Fruit fly (Drosophila melanogaster) whole organism, embryonic: Measurements from ENCODE around the gene GIIIspla2.
A peak's percentile ranks its signal among the peaks of the same experiment; 100 is the strongest.

Experiments
- Awh ChIP-seq: fragments of 200-800 bp; sonication (Bioruptor generic); IDR thresholded peaks from 2 replicates; pipeline ENCODE4, ENCODE4 v1.3.6; 2022; ENCODE audit warnings: missing biosample characterization, missing genetic modification characterization
- CG10366 ChIP-seq: fragments of 200-800 bp; sonication (Bioruptor generic); IDR thresholded peaks from 2 replicates; pipeline ENCODE4 v1.3.6; 2022; ENCODE audit warnings: missing biosample characterization, missing genetic modification characterization
- CG11398 ChIP-seq: fragments of 200-800 bp; sonication (Bioruptor generic); optimal IDR thresholded peaks from 2 replicates; lab custom pipeline; 2016; ENCODE audit warnings: missing biosample characterization, missing genetic modification characterization
- CG12942 ChIP-seq: fragments of 200-800 bp; sonication (Bioruptor generic); optimal IDR thresholded peaks from 3 replicates; lab custom pipeline; 2016; ENCODE audit warnings: missing biosample characterization, missing genetic modification characterization
- CG15479 ChIP-seq: fragments of 200-800 bp; sonication (Bioruptor generic); optimal IDR thresholded peaks from 3 replicates; lab custom pipeline; 2019; ENCODE audit warnings: missing biosample characterization, mild to moderate bottlenecking, missing genetic modification characterization, moderate library complexity
- CG17361 ChIP-seq: fragments of 200-800 bp; sonication (Bioruptor generic); IDR thresholded peaks from 3 replicates; pipeline ENCODE4 v1.3.6; 2022; ENCODE audit warnings: missing biosample characterization, missing genetic modification characterization
- CG2678 ChIP-seq: fragments of 200-800 bp; sonication (Bioruptor generic); optimal IDR thresholded peaks from 3 replicates; lab custom pipeline; 2019; ENCODE audit warnings: missing biosample characterization, mild to moderate bottlenecking, missing genetic modification characterization, moderate library complexity
- CG2712 ChIP-seq: fragments of 200-800 bp; optimal IDR thresholded peaks from 3 replicates; lab custom pipeline; 2019; ENCODE audit warnings: missing biosample characterization, mild to moderate bottlenecking, missing genetic modification characterization, moderate library complexity
- CG30020 ChIP-seq: fragments of 200-800 bp; optimal IDR thresholded peaks from 2 replicates; lab custom pipeline; 2019; ENCODE audit warnings: missing biosample characterization, mild to moderate bottlenecking, missing genetic modification characterization, moderate library complexity
- CG3065 ChIP-seq: fragments of 200-800 bp; sonication (Bioruptor generic); optimal IDR thresholded peaks from 2 replicates; lab custom pipeline; 2016; ENCODE audit warnings: missing biosample characterization, missing genetic modification characterization
- CG32767 ChIP-seq: fragments of 200-800 bp; sonication (Bioruptor generic); IDR thresholded peaks from 2 replicates; pipeline ENCODE4 v1.3.6; 2022; ENCODE audit warnings: missing biosample characterization, missing genetic modification characterization
- CG34422 ChIP-seq: fragments of 200-800 bp; sonication (Bioruptor generic); IDR thresholded peaks from 3 replicates; pipeline ENCODE4 v1.3.6; 2022; ENCODE audit warnings: missing biosample characterization, missing genetic modification characterization
- CG4328 ChIP-seq: fragments of 200-800 bp; sonication (Bioruptor generic); optimal IDR thresholded peaks from 3 replicates; lab custom pipeline; 2017; ENCODE audit warnings: missing biosample characterization, missing genetic modification reagents, missing genetic modification characterization
- CG4617 ChIP-seq: fragments of 200-800 bp; sonication (Bioruptor generic); optimal IDR thresholded peaks from 3 replicates; lab custom pipeline; 2016; ENCODE audit warnings: missing biosample characterization, missing genetic modification characterization, borderline replicate concordance
- CG5953 ChIP-seq: fragments of 200-800 bp; sonication (Bioruptor generic); IDR thresholded peaks from 2 replicates; pipeline ENCODE4 v1.3.6; 2022; ENCODE audit warnings: missing biosample characterization, missing genetic modification characterization
- CG6654 ChIP-seq: fragments of 200-800 bp; sonication (Bioruptor generic); optimal IDR thresholded peaks from 2 replicates; lab custom pipeline; 2017; ENCODE audit warnings: missing biosample characterization, mild to moderate bottlenecking, missing genetic modification characterization
- CG6689 ChIP-seq: fragments of 200-800 bp; sonication (Bioruptor generic); IDR thresholded peaks from 2 replicates; pipeline ENCODE4 v1.3.6; 2022; ENCODE audit warnings: missing biosample characterization, missing genetic modification characterization
- CG8388 ChIP-seq: fragments of 200-800 bp; sonication (Bioruptor generic); optimal IDR thresholded peaks from 2 replicates; lab custom pipeline; 2019; ENCODE audit warnings: missing biosample characterization, mild to moderate bottlenecking, missing genetic modification characterization, moderate library complexity
- CG8924 ChIP-seq: fragments of 200-800 bp; optimal IDR thresholded peaks from 3 replicates; lab custom pipeline; 2019; ENCODE audit warnings: missing biosample characterization, mild to moderate bottlenecking, missing genetic modification characterization, moderate library complexity
- E2f2 ChIP-seq: fragments of 200-800 bp; sonication (Bioruptor generic); IDR thresholded peaks from 2 replicates; pipeline ENCODE4 v1.3.6; 2022; ENCODE audit warnings: missing biosample characterization, missing genetic modification characterization
- Elba2 ChIP-seq: fragments of 200-800 bp; sonication (Bioruptor generic); optimal IDR thresholded peaks from 3 replicates; lab custom pipeline; 2016; ENCODE audit warnings: missing biosample characterization, missing genetic modification characterization
- Mes4 ChIP-seq: fragments of 200-800 bp; sonication (Bioruptor generic); optimal IDR thresholded peaks from 2 replicates; lab custom pipeline; 2016; ENCODE audit warnings: missing biosample characterization, missing genetic modification characterization
- Myb ChIP-seq: fragments of 200-800 bp; sonication (Bioruptor generic); optimal IDR thresholded peaks from 2 replicates; lab custom pipeline; 2016; ENCODE audit warnings: missing biosample characterization, missing genetic modification characterization
- NfI ChIP-seq: fragments of 200-800 bp; sonication (Bioruptor generic); optimal IDR thresholded peaks from 3 replicates; lab custom pipeline; 2018; ENCODE audit warnings: missing biosample characterization, mild to moderate bottlenecking, missing genetic modification characterization, moderate library complexity
- PHDP ChIP-seq: fragments of 200-800 bp; sonication (Bioruptor generic); optimal IDR thresholded peaks from 3 replicates; lab custom pipeline; 2018; ENCODE audit warnings: missing biosample characterization, mild to moderate bottlenecking, missing genetic modification characterization, moderate library complexity
- Sox100B ChIP-seq: fragments of 200-800 bp; sonication (Bioruptor generic); optimal IDR thresholded peaks from 3 replicates; lab custom pipeline; 2018; ENCODE audit warnings: missing biosample characterization, mild to moderate bottlenecking, missing genetic modification characterization
- Sry-β ChIP-seq: fragments of 200-800 bp; sonication (Bioruptor generic); optimal IDR thresholded peaks from 2 replicates; lab custom pipeline; 2018; ENCODE audit warnings: missing biosample characterization, mild to moderate bottlenecking, missing genetic modification characterization, moderate library complexity
- Xbp1 ChIP-seq: fragments of 200-800 bp; sonication (Bioruptor generic); optimal IDR thresholded peaks from 3 replicates; lab custom pipeline; 2016; ENCODE audit warnings: missing biosample characterization, mild to moderate bottlenecking, missing genetic modification characterization
- amos ChIP-seq: fragments of 200-800 bp; sonication (Bioruptor generic); IDR thresholded peaks from 2 replicates; pipeline ENCODE4 v1.3.6; 2022; ENCODE audit warnings: missing biosample characterization, missing genetic modification characterization; ENCODE audit not compliant: partially characterized antibody
- az2 ChIP-seq: fragments of 200-800 bp; sonication (Bioruptor generic); optimal IDR thresholded peaks from 3 replicates; lab custom pipeline; 2016; ENCODE audit warnings: missing biosample characterization, missing genetic modification characterization
- bbx ChIP-seq: fragments of 200-800 bp; sonication (Bioruptor generic); IDR thresholded peaks from 2 replicates; pipeline ENCODE4 v1.3.6; 2022; ENCODE audit warnings: missing biosample characterization, missing genetic modification characterization; ENCODE audit not compliant: partially characterized antibody
- br ChIP-seq: fragments of >200 bp; optimal IDR thresholded peaks from 2 replicates; lab custom pipeline; 2017
- btn ChIP-seq: fragments of 200-800 bp; sonication (Bioruptor generic); optimal IDR thresholded peaks from 2 replicates; lab custom pipeline; 2016; ENCODE audit warnings: missing biosample characterization, missing genetic modification characterization
- chinmo ChIP-seq: fragments of 200-800 bp; sonication (Bioruptor generic); IDR thresholded peaks from 4 replicates; pipeline ENCODE4 v1.3.6; 2022; ENCODE audit warnings: missing biosample characterization, missing genetic modification characterization; ENCODE audit not compliant: partially characterized antibody
- chm ChIP-seq: fragments of 200-800 bp; sonication (Bioruptor generic); IDR thresholded peaks from 2 replicates; pipeline ENCODE4 v1.3.6; 2022; ENCODE audit warnings: missing biosample characterization, missing genetic modification characterization
- crp ChIP-seq, 2 experiments: fragments of 200-800 bp; sonication (Bioruptor generic); optimal IDR thresholded peaks; 2 replicates in 1 of 2; 3 replicates in 1 of 2; lab custom pipeline; 2017; ENCODE audit warnings: missing biosample characterization in 2 of 2, missing genetic modification characterization in 2 of 2, mild to moderate bottlenecking in 1 of 2, moderate library complexity in 1 of 2
- dimm ChIP-seq: fragments of 200-800 bp; sonication (Bioruptor generic); IDR thresholded peaks from 2 replicates; pipeline ENCODE4 v1.3.6; 2022; ENCODE audit warnings: missing biosample characterization, missing genetic modification characterization
- grau ChIP-seq: fragments of 200-800 bp; optimal IDR thresholded peaks from 3 replicates; lab custom pipeline; 2019; ENCODE audit warnings: missing biosample characterization, mild to moderate bottlenecking, missing genetic modification characterization, moderate library complexity
- hb ChIP-seq: fragments of 200-800 bp; sonication (Bioruptor generic); IDR thresholded peaks from 3 replicates; pipeline ENCODE4 v1.3.6; 2022; ENCODE audit warnings: missing biosample characterization, missing genetic modification characterization; ENCODE audit not compliant: partially characterized antibody
- kah ChIP-seq: fragments of 200-800 bp; sonication (Bioruptor generic); optimal IDR thresholded peaks from 2 replicates; lab custom pipeline; 2018; ENCODE audit warnings: missing biosample characterization, mild to moderate bottlenecking, missing genetic modification characterization
- org-1 ChIP-seq: fragments of 200-800 bp; sonication (Bioruptor generic); optimal IDR thresholded peaks from 2 replicates; lab custom pipeline; 2017; ENCODE audit warnings: missing biosample characterization, missing genetic modification characterization
- pan ChIP-seq, 4 experiments: fragments of >200 bp in 3 of 4; fragments of 200-800 bp in 1 of 4; sonication (Bioruptor generic) in 1 of 4; optimal IDR thresholded peaks in 3 of 4; IDR thresholded peaks in 1 of 4; 2 replicates each; pipeline versions ENCODE4 v1.3.6 to Lab custom; 2017 to 2022; ENCODE audit warnings: missing biosample characterization in 2 of 4, missing genetic modification characterization in 2 of 4, mixed read lengths in 1 of 4
- salm ChIP-seq: fragments of 200-800 bp; sonication (Bioruptor generic); optimal IDR thresholded peaks from 2 replicates; lab custom pipeline; 2018; ENCODE audit warnings: missing biosample characterization, mild to moderate bottlenecking, missing genetic modification characterization
- sens ChIP-seq: fragments of 200-800 bp; sonication (Bioruptor generic); peaks from one replicate; lab custom pipeline; 2016; ENCODE audit warnings: missing biosample characterization, missing genetic modification characterization
- slbo ChIP-seq: fragments of 200-800 bp; sonication (Bioruptor generic); IDR thresholded peaks from 2 replicates; pipeline ENCODE4 v1.3.6; 2022; ENCODE audit warnings: missing biosample characterization, missing genetic modification characterization
- sqz ChIP-seq: fragments of 200-800 bp; sonication (Bioruptor generic); optimal IDR thresholded peaks from 3 replicates; lab custom pipeline; 2018; ENCODE audit warnings: missing biosample characterization, mild to moderate bottlenecking, missing genetic modification characterization
- sug ChIP-seq: fragments of 200-800 bp; optimal IDR thresholded peaks from 2 replicates; lab custom pipeline; 2019; ENCODE audit warnings: missing biosample characterization, mild to moderate bottlenecking, missing genetic modification characterization, moderate library complexity
- tap ChIP-seq: fragments of 200-800 bp; optimal IDR thresholded peaks from 3 replicates; lab custom pipeline; 2019; ENCODE audit warnings: missing biosample characterization, mild to moderate bottlenecking, missing genetic modification characterization, moderate library complexity
- trem ChIP-seq: fragments of 200-800 bp; optimal IDR thresholded peaks from 3 replicates; lab custom pipeline; 2019; ENCODE audit warnings: missing biosample characterization, mild to moderate bottlenecking, missing genetic modification characterization, moderate library complexity
- yki ChIP-seq: fragments of >200 bp; optimal IDR thresholded peaks from 3 replicates; lab custom pipeline; 2018

Gene GIIIspla2

dm6 chrX:8125224-8125649 is 32.2 kb upstream of the GIIIspla2 start (continued):
- peak; percentile 8 for TF ChIP-seq NfI (GFP tag; lab: Kevin White, UChicago)
- TF ChIP-seq hb (GFP tag; lab: Robert Waterston, UW) = no peak
- peak; percentile 19; the same call in 1 of the 2 replicates for TF ChIP-seq CG10366 (GFP tag; lab: Robert Waterston, UW)
- peak; percentile 53 for TF ChIP-seq Xbp1 (GFP tag; lab: Kevin White, UChicago)
- no peak for TF ChIP-seq CG11398
- TF ChIP-seq trem (tag; lab: Kevin White, UChicago) = peak; percentile 7
- TF ChIP-seq pan (optimal IDR thresholded peaks at IDR 0.05; lab: Kevin White, UChicago) = no peak
- peak in 1 of 2 experiments; percentile 58 for TF ChIP-seq pan (GFP tag; optimal IDR thresholded peaks at IDR 0.05 in 1 of 2, IDR thresholded peaks at IDR 0.05 in 1 of 2)
- TF ChIP-seq CG17361 (GFP tag; lab: Robert Waterston, UW) = peak; percentile 81; the same call in 2 of the 3 replicates
- TF ChIP-seq yki (lab: Kevin White, UChicago) = no peak
- peak; percentile 74 for TF ChIP-seq CG2678 (tag; lab: Kevin White, UChicago)
- peak; percentile 47 for TF ChIP-seq az2 (GFP tag; lab: Kevin White, UChicago)
- TF ChIP-seq PHDP (tag; lab: Kevin White, UChicago) = peak; percentile 40
- TF ChIP-seq CG15479 (GFP tag; lab: Kevin White, UChicago) = no peak
- TF ChIP-seq kah (GFP tag; lab: Kevin White, UChicago) = peak; percentile 30
- no peak for TF ChIP-seq Myb (GFP tag; lab: Kevin White, UChicago)
- peak; percentile 63 for TF ChIP-seq sens (GFP tag; lab: Kevin White, UChicago)
- peak; percentile 39; the same call in 1 of the 2 replicates for TF ChIP-seq dimm (GFP tag; lab: Robert Waterston, UW)
- TF ChIP-seq org-1 (GFP tag; lab: Kevin White, UChicago) = no peak
- peak; percentile 28; the same call in 1 of the 2 replicates for TF ChIP-seq chm (GFP tag; lab: Robert Waterston, UW)
- TF ChIP-seq crp (GFP tag; optimal IDR thresholded peaks at IDR 0.05; lab: Kevin White, UChicago) = no peak
- TF ChIP-seq CG2712 (tag; lab: Kevin White, UChicago) = peak; percentile 77
- no peak for TF ChIP-seq bbx
- peak; percentile 3 for TF ChIP-seq CG4328 (GFP tag; lab: Kevin White, UChicago)
- no peak for TF ChIP-seq Elba2
- TF ChIP-seq CG5953 (GFP tag; lab: Robert Waterston, UW) = 0 out of 2 replicates have a peak, but pooled peaks have one; percentile 31
- peak; percentile 18 for TF ChIP-seq CG30020
- peak; percentile 12 for TF ChIP-seq sqz (GFP tag; lab: Kevin White, UChicago)
- peak; percentile 43; the same call in 1 of the 2 replicates for TF ChIP-seq CG32767 (GFP tag; lab: Robert Waterston, UW)
- TF ChIP-seq E2f2 = peak; percentile 40; the same call in 1 of the 2 replicates
- no peak for TF ChIP-seq amos (GFP tag; lab: Robert Waterston, UW)
- peak; percentile 41 for TF ChIP-seq CG12942 (GFP tag; lab: Kevin White, UChicago)
- 0 out of 2 replicates have a peak, but pooled peaks have one; percentile 32 for TF ChIP-seq Awh
- peak; percentile 22 for TF ChIP-seq salm (tag; lab: Kevin White, UChicago)
- TF ChIP-seq CG3065 = no peak
- no peak for TF ChIP-seq sug (tag; lab: Kevin White, UChicago)
- peak; percentile 57 for TF ChIP-seq tap (tag; lab: Kevin White, UChicago)
- peak; percentile 62 for TF ChIP-seq CG8388 (GFP tag; lab: Kevin White, UChicago)
- TF ChIP-seq btn (GFP tag; lab: Kevin White, UChicago) = no peak
- peak; percentile 38 for TF ChIP-seq CG6654 (GFP tag; lab: Kevin White, UChicago)
- TF ChIP-seq CG4617 (GFP tag; lab: Kevin White, UChicago) = no peak
- TF ChIP-seq Sry-β (GFP tag; lab: Kevin White, UChicago) = no peak
- TF ChIP-seq CG6689 (GFP tag; lab: Robert Waterston, UW) = peak; percentile 60
- peak; percentile 58 for TF ChIP-seq CG8924
- no peak for TF ChIP-seq Mes4 (GFP tag; lab: Kevin White, UChicago)
- TF ChIP-seq chinmo (GFP tag; lab: Robert Waterston, UW) = 0 out of 4 replicates have a peak, but pooled peaks have one; percentile 20
- 0 out of 2 replicates have a peak, but pooled peaks have one; percentile 29 for TF ChIP-seq slbo
- peak; percentile 18; the same call in 1 of the 3 replicates for TF ChIP-seq CG34422 (GFP tag; lab: Robert Waterston, UW)
- TF ChIP-seq br (lab: Kevin White, UChicago) = no peak
- peak; percentile 59 for TF ChIP-seq grau
- TF ChIP-seq Sox100B (GFP tag; lab: Kevin White, UChicago) = peak; percentile 83
